Fruit fly (Drosophila melanogaster) whole organism, embryonic: ENCODE data around the gene Ced-12.

Experiments
- ATbp ChIP-seq: fragments of 200-800 bp; sonication (Bioruptor generic); optimal IDR thresholded peaks from 2 replicates; lab custom pipeline; 2017; ENCODE audit warnings: missing biosample characterization, mild to moderate bottlenecking, missing genetic modification characterization, missing genetic modification reagents
- Asciz ChIP-seq: fragments of 200-800 bp; sonication (Bioruptor generic); optimal IDR thresholded peaks from 2 replicates; lab custom pipeline; 2017; ENCODE audit warnings: missing biosample characterization, mild to moderate bottlenecking, missing genetic modification characterization, missing genetic modification reagents
- CG10431 ChIP-seq: fragments of 200-800 bp; sonication (Bioruptor generic); optimal IDR thresholded peaks from 3 replicates; lab custom pipeline; 2018; ENCODE audit warnings: missing biosample characterization, mild to moderate bottlenecking, missing genetic modification characterization
- CG10543 ChIP-seq: fragments of 200-800 bp; sonication (Bioruptor generic); optimal IDR thresholded peaks from 3 replicates; lab custom pipeline; 2017; ENCODE audit warnings: missing biosample characterization, mild to moderate bottlenecking, missing genetic modification characterization, moderate library complexity
- CG10979 ChIP-seq: fragments of 200-800 bp; sonication (Bioruptor generic); optimal IDR thresholded peaks from 2 replicates; lab custom pipeline; 2018; ENCODE audit warnings: missing biosample characterization, mild to moderate bottlenecking, missing genetic modification characterization, moderate library complexity
- CG11696 ChIP-seq: fragments of 200-800 bp; sonication (Bioruptor generic); IDR thresholded peaks from 2 replicates; pipeline ENCODE4 v1.3.6; 2022; ENCODE audit warnings: missing biosample characterization, missing genetic modification characterization
- CG13424 ChIP-seq: fragments of 200-800 bp; sonication (Bioruptor generic); optimal IDR thresholded peaks from 2 replicates; lab custom pipeline; 2019; ENCODE audit warnings: missing biosample characterization, mild to moderate bottlenecking, missing genetic modification characterization, moderate library complexity
- CG14014 ChIP-seq: fragments of 200-800 bp; sonication (Bioruptor generic); IDR thresholded peaks from 2 replicates; pipeline ENCODE4 v1.3.6; 2022; ENCODE audit warnings: missing biosample characterization, missing genetic modification characterization
- CG17328 ChIP-seq: fragments of 200-800 bp; sonication (Bioruptor generic); IDR thresholded peaks from 2 replicates; pipeline ENCODE4 v1.3.6; 2022; ENCODE audit warnings: missing biosample characterization, missing genetic modification characterization
- CG17359 ChIP-seq: fragments of 200-800 bp; sonication (Bioruptor generic); optimal IDR thresholded peaks from 3 replicates; lab custom pipeline; 2018; ENCODE audit warnings: missing biosample characterization, mild to moderate bottlenecking, missing genetic modification characterization, moderate library complexity
- CG17912 ChIP-seq: fragments of 200-800 bp; sonication (Bioruptor generic); optimal IDR thresholded peaks from 2 replicates; lab custom pipeline; 2018; ENCODE audit warnings: missing biosample characterization, mild to moderate bottlenecking, missing genetic modification characterization
- CG1832 ChIP-seq: fragments of 200-800 bp; sonication (Bioruptor generic); optimal IDR thresholded peaks from 2 replicates; lab custom pipeline; 2017; ENCODE audit warnings: missing biosample characterization, mild to moderate bottlenecking, missing genetic modification characterization, inconsistent platforms
- CG18476 ChIP-seq: fragments of 200-800 bp; sonication (Bioruptor generic); optimal IDR thresholded peaks from 2 replicates; lab custom pipeline; 2016; ENCODE audit warnings: missing biosample characterization, mild to moderate bottlenecking, missing genetic modification characterization
- CG18764 ChIP-seq: fragments of 200-800 bp; sonication (Bioruptor generic); optimal IDR thresholded peaks from 3 replicates; lab custom pipeline; 2016; ENCODE audit warnings: missing biosample characterization, missing genetic modification characterization
- CG30020 ChIP-seq: fragments of 200-800 bp; optimal IDR thresholded peaks from 2 replicates; lab custom pipeline; 2019; ENCODE audit warnings: missing biosample characterization, mild to moderate bottlenecking, missing genetic modification characterization, moderate library complexity
- CG31441 ChIP-seq: fragments of 200-800 bp; sonication (Bioruptor generic); IDR thresholded peaks from 2 replicates; pipeline ENCODE4 v1.3.6; 2022; ENCODE audit warnings: missing biosample characterization, missing genetic modification characterization
- CG3407 ChIP-seq: fragments of 200-800 bp; sonication (Bioruptor generic); optimal IDR thresholded peaks from 2 replicates; lab custom pipeline; 2018; ENCODE audit warnings: missing biosample characterization, mild to moderate bottlenecking, missing genetic modification characterization
- CG4360 ChIP-seq: fragments of 200-800 bp; sonication (Bioruptor generic); IDR thresholded peaks from 2 replicates; pipeline ENCODE4 v1.3.6; 2022; ENCODE audit warnings: missing biosample characterization, missing genetic modification characterization
- CG4707 ChIP-seq: fragments of 200-800 bp; sonication (Bioruptor generic); optimal IDR thresholded peaks from 2 replicates; lab custom pipeline; 2018; ENCODE audit warnings: missing biosample characterization, mild to moderate bottlenecking, missing genetic modification characterization, moderate library complexity
- CG4820 ChIP-seq: fragments of 200-800 bp; sonication (Bioruptor generic); optimal IDR thresholded peaks from 3 replicates; lab custom pipeline; 2016; ENCODE audit warnings: missing biosample characterization, missing genetic modification characterization
- CG6689 ChIP-seq: fragments of 200-800 bp; sonication (Bioruptor generic); IDR thresholded peaks from 2 replicates; pipeline ENCODE4 v1.3.6; 2022; ENCODE audit warnings: missing biosample characterization, missing genetic modification characterization
- CG6813 ChIP-seq: fragments of 200-800 bp; sonication (Bioruptor generic); optimal IDR thresholded peaks from 2 replicates; lab custom pipeline; 2017; ENCODE audit warnings: missing biosample characterization, missing genetic modification characterization, mild to moderate bottlenecking, moderate library complexity, missing genetic modification reagents
- CG7745 ChIP-seq: fragments of 200-800 bp; sonication (Bioruptor generic); optimal IDR thresholded peaks from 2 replicates; lab custom pipeline; 2018; ENCODE audit warnings: missing biosample characterization, mild to moderate bottlenecking, missing genetic modification characterization, moderate library complexity
- CG7839 ChIP-seq: fragments of 200-800 bp; sonication (Bioruptor generic); optimal IDR thresholded peaks from 3 replicates; lab custom pipeline; 2018; ENCODE audit warnings: missing biosample characterization, mild to moderate bottlenecking, missing genetic modification characterization, moderate library complexity
- CG9727 ChIP-seq: fragments of 200-800 bp; sonication (Bioruptor generic); optimal IDR thresholded peaks from 3 replicates; lab custom pipeline; 2017; ENCODE audit warnings: missing biosample characterization, mild to moderate bottlenecking, missing genetic modification characterization
- Dbx ChIP-seq: fragments of 200-800 bp; sonication (Bioruptor generic); IDR thresholded peaks from 3 replicates; pipeline ENCODE4 v1.3.6; 2022; ENCODE audit warnings: missing biosample characterization, missing genetic modification characterization
- Dip2 ChIP-seq: fragments of 200-800 bp; sonication (Bioruptor generic); IDR thresholded peaks from 2 replicates; pipeline ENCODE4 v1.3.6; 2022; ENCODE audit warnings: missing biosample characterization, missing genetic modification characterization
- Fer1 ChIP-seq: fragments of 200-800 bp; sonication (Bioruptor generic); optimal IDR thresholded peaks from 2 replicates; lab custom pipeline; 2017; ENCODE audit warnings: missing biosample characterization, mild to moderate bottlenecking, missing genetic modification characterization
- HLHmδ ChIP-seq: fragments of 200-800 bp; sonication (Bioruptor generic); optimal IDR thresholded peaks from 2 replicates; lab custom pipeline; 2018; ENCODE audit warnings: missing biosample characterization, mild to moderate bottlenecking, missing genetic modification characterization, moderate library complexity
- Hmr ChIP-seq: fragments of 200-800 bp; sonication (Bioruptor generic); optimal IDR thresholded peaks from 3 replicates; lab custom pipeline; 2017; ENCODE audit warnings: mild to moderate bottlenecking, missing biosample characterization, missing genetic modification reagents, missing genetic modification characterization
- Neu2 ChIP-seq: fragments of 200-800 bp; sonication (Bioruptor generic); optimal IDR thresholded peaks from 3 replicates; lab custom pipeline; 2016; ENCODE audit warnings: missing biosample characterization, missing genetic modification characterization, borderline replicate concordance
- Side ChIP-seq: fragments of 200-800 bp; sonication (Bioruptor generic); optimal IDR thresholded peaks from 2 replicates; lab custom pipeline; 2016; ENCODE audit warnings: missing biosample characterization, missing genetic modification characterization
- Spps ChIP-seq: fragments of 200-800 bp; sonication (Bioruptor generic); optimal IDR thresholded peaks from 2 replicates; lab custom pipeline; 2018; ENCODE audit warnings: missing biosample characterization, mild to moderate bottlenecking, missing genetic modification characterization
- Xrp1 ChIP-seq: fragments of 200-800 bp; sonication (Bioruptor generic); IDR thresholded peaks from 2 replicates; pipeline ENCODE4 v1.3.6; 2022; ENCODE audit warnings: missing biosample characterization, missing genetic modification characterization
- aop ChIP-seq: fragments of 200-800 bp; sonication (Bioruptor generic); IDR thresholded peaks from 2 replicates; pipeline ENCODE4 v1.3.6; 2022; ENCODE audit warnings: missing biosample characterization, missing genetic modification characterization
- bab2 ChIP-seq: fragments of 200-800 bp; sonication (Bioruptor generic); optimal IDR thresholded peaks from 2 replicates; lab custom pipeline; 2016; ENCODE audit warnings: missing biosample characterization, missing genetic modification characterization
- ewg ChIP-seq: fragments of 200-800 bp; sonication (Bioruptor generic); optimal IDR thresholded peaks from 3 replicates; lab custom pipeline; 2017; ENCODE audit warnings: mild to moderate bottlenecking, missing biosample characterization, missing genetic modification reagents, missing genetic modification characterization
- fd96Cb ChIP-seq: fragments of 200-800 bp; sonication (Bioruptor generic); optimal IDR thresholded peaks from 2 replicates; lab custom pipeline; 2018; ENCODE audit warnings: missing biosample characterization, mild to moderate bottlenecking, missing genetic modification characterization, moderate library complexity
- gem ChIP-seq: fragments of 200-800 bp; sonication (Bioruptor generic); optimal IDR thresholded peaks from 2 replicates; lab custom pipeline; 2019; ENCODE audit warnings: missing biosample characterization, mild to moderate bottlenecking, missing genetic modification characterization, moderate library complexity
- inv ChIP-seq: fragments of 200-800 bp; sonication (Bioruptor generic); IDR thresholded peaks from 2 replicates; pipeline ENCODE4 v1.3.6; 2022; ENCODE audit warnings: missing biosample characterization, missing genetic modification characterization; ENCODE audit not compliant: partially characterized antibody
- row ChIP-seq: fragments of 200-800 bp; sonication (Bioruptor generic); IDR thresholded peaks from 3 replicates; pipeline ENCODE4 v1.3.6; 2022; ENCODE audit warnings: missing biosample characterization, missing genetic modification characterization
- run ChIP-seq: fragments of 200-800 bp; sonication (Bioruptor generic); optimal IDR thresholded peaks from 3 replicates; lab custom pipeline; 2018; ENCODE audit warnings: missing biosample characterization, mild to moderate bottlenecking, missing genetic modification characterization
- salm ChIP-seq: fragments of 200-800 bp; sonication (Bioruptor generic); optimal IDR thresholded peaks from 2 replicates; lab custom pipeline; 2018; ENCODE audit warnings: missing biosample characterization, mild to moderate bottlenecking, missing genetic modification characterization
- tin ChIP-seq: fragments of 200-800 bp; sonication (Bioruptor generic); optimal IDR thresholded peaks from 3 replicates; lab custom pipeline; 2016; ENCODE audit warnings: missing biosample characterization, missing genetic modification characterization
- twi ChIP-seq: fragments of 200-800 bp; optimal IDR thresholded peaks from 2 replicates; lab custom pipeline; 2019; ENCODE audit warnings: missing biosample characterization, mild to moderate bottlenecking, missing genetic modification characterization, moderate library complexity
- zen ChIP-seq: fragments of 200-800 bp; sonication (Bioruptor generic); optimal IDR thresholded peaks from 3 replicates; lab custom pipeline; 2018; ENCODE audit warnings: missing biosample characterization, mild to moderate bottlenecking, missing genetic modification characterization, moderate library complexity

Gene Ced-12

DNA sequence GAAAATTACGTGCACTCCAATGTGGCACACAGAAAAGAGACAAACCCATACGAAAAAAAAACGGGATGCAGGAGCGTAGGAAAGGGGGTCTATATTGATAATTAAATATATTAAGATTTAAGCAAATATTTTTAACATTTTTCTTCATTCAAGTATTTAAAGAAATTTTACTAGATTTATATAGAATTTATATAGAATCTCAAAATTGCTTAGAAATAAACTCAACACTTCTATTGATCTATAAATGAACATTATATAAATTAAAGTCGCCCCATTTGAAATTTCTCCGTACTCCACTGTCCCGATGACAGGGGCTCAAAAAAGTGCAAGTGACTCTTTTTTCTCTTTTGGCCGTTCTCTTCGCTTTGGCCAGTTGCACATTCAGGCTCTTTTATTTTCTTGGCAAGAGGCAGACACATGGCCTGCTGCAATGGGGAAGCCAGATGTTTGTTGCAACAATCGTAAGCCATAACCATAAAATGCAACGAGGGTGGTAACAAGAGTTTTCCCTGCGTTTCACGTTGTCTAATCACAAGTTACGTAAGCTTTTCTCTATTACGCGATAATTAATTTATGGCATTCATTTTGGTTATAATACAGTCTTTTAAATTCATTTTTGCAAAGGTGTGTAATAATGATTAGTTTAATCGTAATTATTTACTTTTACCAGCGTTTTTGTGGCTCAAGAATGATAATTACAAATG lies 31.8 kb upstream of the Ced-12 start (continued):
- TF ChIP-seq Neu2 (GFP tag; lab: Kevin White, UChicago) = no peak
- TF ChIP-seq CG10979 (tag; lab: Kevin White, UChicago) = peak; percentile 82
- peak; percentile 68 for TF ChIP-seq CG31441
- TF ChIP-seq aop = no peak
- peak; percentile 75 for TF ChIP-seq gem (tag; lab: Kevin White, UChicago)
- TF ChIP-seq CG10543 (GFP tag; lab: Kevin White, UChicago) = no peak
- TF ChIP-seq tin (GFP tag; lab: Kevin White, UChicago) = no peak
- TF ChIP-seq CG14014 (GFP tag; lab: Robert Waterston, UW) = no peak
- no peak for TF ChIP-seq CG17912
- peak; percentile 64 for TF ChIP-seq CG9727 (GFP tag; lab: Kevin White, UChicago)
- no peak for TF ChIP-seq twi (tag; lab: Kevin White, UChicago)
- peak; percentile 52 for TF ChIP-seq CG7839 (tag; lab: Kevin White, UChicago)
- no peak for TF ChIP-seq CG7745 (tag; lab: Kevin White, UChicago)
- peak; percentile 35 for TF ChIP-seq CG6813 (GFP tag; lab: Kevin White, UChicago)
- no peak for TF ChIP-seq CG4360 (GFP tag; lab: Robert Waterston, UW)
- TF ChIP-seq CG3407 = peak; percentile 6
- TF ChIP-seq CG17359 (tag; lab: Kevin White, UChicago) = peak; percentile 30
- TF ChIP-seq Xrp1 (GFP tag; lab: Robert Waterston, UW) = peak; percentile 75
- no peak for TF ChIP-seq CG17328 (GFP tag; lab: Robert Waterston, UW)
- no peak for TF ChIP-seq CG10431 (GFP tag; lab: Kevin White, UChicago)
- TF ChIP-seq CG6689 (GFP tag; lab: Robert Waterston, UW) = no peak
- TF ChIP-seq Dip2 (GFP tag; lab: Robert Waterston, UW) = no peak
- TF ChIP-seq CG13424 (tag; lab: Kevin White, UChicago) = peak; percentile 44
- peak; percentile 92 for TF ChIP-seq CG18476
- peak; percentile 4 for TF ChIP-seq salm (tag; lab: Kevin White, UChicago)
- peak; percentile 37 for TF ChIP-seq fd96Cb (tag; lab: Kevin White, UChicago)
- no peak for TF ChIP-seq Dbx (GFP tag; lab: Robert Waterston, UW)
- TF ChIP-seq zen (tag; lab: Kevin White, UChicago) = peak; percentile 5
- TF ChIP-seq ewg (GFP tag; lab: Kevin White, UChicago) = peak; percentile 10
- TF ChIP-seq Side = no peak
- no peak for TF ChIP-seq bab2 (GFP tag; lab: Kevin White, UChicago)
- TF ChIP-seq CG30020 = peak; percentile 13
- TF ChIP-seq ATbp = peak; percentile 38
- TF ChIP-seq row (GFP tag; lab: Robert Waterston, UW) = peak; percentile 50
- TF ChIP-seq CG4820 (GFP tag; lab: Kevin White, UChicago) = no peak
- no peak for TF ChIP-seq CG4707 (GFP tag; lab: Kevin White, UChicago)
- TF ChIP-seq CG11696 (GFP tag; lab: Robert Waterston, UW) = no peak
- TF ChIP-seq Fer1 (GFP tag; lab: Kevin White, UChicago) = no peak
- no peak for TF ChIP-seq CG1832 (GFP tag; lab: Kevin White, UChicago)
- TF ChIP-seq HLHmδ (GFP tag; lab: Kevin White, UChicago) = no peak
- peak; percentile 46 for TF ChIP-seq Spps (tag; lab: Kevin White, UChicago)
- TF ChIP-seq Hmr (GFP tag; lab: Kevin White, UChicago) = no peak
- TF ChIP-seq inv (GFP tag; lab: Robert Waterston, UW) = no peak
- no peak for TF ChIP-seq run
- no peak for TF ChIP-seq CG18764
- TF ChIP-seq Asciz (GFP tag; lab: Kevin White, UChicago) = peak; percentile 27
- TF ChIP-seq, all 482 proteins: peak for 83
